Fruit fly (Drosophila melanogaster) whole organism, adult: Measurements from ENCODE around the gene kuk.

Experiments used
- CG11617 ChIP-seq: fragments of 200-800 bp; sonication (Bioruptor generic); optimal IDR thresholded peaks from 2 replicates; lab custom pipeline; 2017; ENCODE audit warnings: mild to moderate bottlenecking, missing biosample characterization, missing genetic modification reagents, missing genetic modification characterization
- CG33017 ChIP-seq: fragments of 200-800 bp; sonication (Bioruptor generic); optimal IDR thresholded peaks from 2 replicates; lab custom pipeline; 2018; ENCODE audit warnings: missing biosample characterization, mild to moderate bottlenecking, missing genetic modification characterization, moderate library complexity
- Clk ChIP-seq: fragments of 200-800 bp; sonication (Bioruptor generic); optimal IDR thresholded peaks from 2 replicates; lab custom pipeline; 2017; ENCODE audit warnings: missing biosample characterization, missing genetic modification characterization
- bab1 ChIP-seq: fragments of 200-800 bp; sonication (Bioruptor generic); optimal IDR thresholded peaks from 3 replicates; lab custom pipeline; 2019; ENCODE audit warnings: missing biosample characterization, mild to moderate bottlenecking, missing genetic modification characterization, moderate library complexity
- cic ChIP-seq: fragments of 200-800 bp; sonication (Bioruptor generic); optimal IDR thresholded peaks from 2 replicates; lab custom pipeline; 2017; ENCODE audit warnings: missing biosample characterization, mild to moderate bottlenecking, missing genetic modification characterization, moderate library complexity
- kay ChIP-seq: fragments of 200-800 bp; sonication (Bioruptor generic); peaks from one replicate; lab custom pipeline; 2016; ENCODE audit warnings: missing biosample characterization, missing genetic modification characterization, borderline replicate concordance
- ovo ChIP-seq: fragments of 200-800 bp; sonication (Bioruptor generic); optimal IDR thresholded peaks from 2 replicates; lab custom pipeline; 2016; ENCODE audit warnings: missing biosample characterization, missing genetic modification characterization
- tj ChIP-seq: fragments of 200-800 bp; sonication (Bioruptor generic); optimal IDR thresholded peaks from 3 replicates; lab custom pipeline; 2017; ENCODE audit warnings: missing biosample characterization, mild to moderate bottlenecking, missing genetic modification characterization, moderate library complexity

DNA sequence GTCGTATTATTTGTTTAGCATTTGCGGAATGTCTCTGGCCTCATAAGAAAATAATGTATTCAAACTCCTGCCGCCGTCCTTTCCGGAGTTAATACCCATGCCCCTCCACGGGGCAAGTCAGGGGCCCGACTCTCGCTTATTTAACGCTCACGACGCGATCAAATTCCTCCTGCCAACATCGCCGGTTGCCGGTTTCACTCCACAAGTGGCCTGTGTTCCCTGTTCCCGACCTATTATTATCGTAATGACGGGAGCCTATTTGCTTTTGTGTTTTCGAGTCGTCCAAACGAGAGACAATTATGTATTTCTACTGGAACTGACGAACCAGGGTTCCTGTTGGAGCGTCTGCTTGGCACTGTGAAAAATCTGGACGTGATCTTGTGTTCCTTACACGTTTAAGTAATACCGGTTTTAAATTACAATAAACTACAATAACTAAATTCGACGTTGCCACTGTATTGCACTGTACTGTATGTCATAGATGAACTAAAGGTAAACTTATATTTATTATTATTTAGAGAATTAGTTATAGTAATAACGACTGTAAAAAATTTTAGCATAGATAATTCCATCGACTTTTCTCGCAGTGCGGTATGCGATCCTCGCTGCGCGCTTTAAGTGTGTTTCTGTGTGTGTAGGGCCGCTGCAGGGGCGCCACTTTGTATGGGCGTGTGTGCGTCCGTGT is 27.4 kb upstream of the kuk start:
- TF ChIP-seq cic = no peak
- TF ChIP-seq ovo (GFP tag; lab: Kevin White, UChicago) = no peak
- TF ChIP-seq bab1 (GFP tag; lab: Kevin White, UChicago) = no peak
- no peak for TF ChIP-seq kay (GFP tag; lab: Kevin White, UChicago)
- TF ChIP-seq Clk (GFP tag; lab: Kevin White, UChicago) = no peak
- no peak for TF ChIP-seq tj (GFP tag; lab: Kevin White, UChicago)
- no peak for TF ChIP-seq CG33017 (tag; lab: Kevin White, UChicago)
- TF ChIP-seq CG11617 (GFP tag; lab: Kevin White, UChicago) = no peak
